Fruit fly (Drosophila melanogaster): ENCODE results near the gene CG44837.
A peak's percentile ranks its signal among the peaks of the same experiment; 100 is the strongest.

CG44837 gene

dm6 chr3L:11947357-11947756 is 8.7 kb upstream of the CG44837 start, which contains the start of gene CG7252:
TSS of gene CG7252 (plus strand) at chr3L:11947675.
- TF ChIP-seq Abd-B (GFP tag; optimal IDR thresholded peaks at IDR 0.05) (no peak), h (GFP tag; optimal IDR thresholded peaks at IDR 0.05) (peak; percentile 13)

dm6 chr3L:11944752-11945151 is 6.1 kb upstream of the CG44837 start, which contains the start of gene CG5883:
TSS of gene CG5883 (minus strand) at chr3L:11944852.
- TF ChIP-seq jim (GFP tag; optimal IDR thresholded peaks at IDR 0.05) (no peak), ey (GFP tag; optimal IDR thresholded peaks at IDR 0.05) (no peak), sv (GFP tag; optimal IDR thresholded peaks at IDR 0.05) (no peak), Hnf4 (GFP tag; optimal IDR thresholded peaks at IDR 0.05) (no peak), Dfd (GFP tag; optimal IDR thresholded peaks at IDR 0.05) (no peak), CG9705 (GFP tag; optimal IDR thresholded peaks at IDR 0.05) (no peak), dsf (GFP tag; optimal IDR thresholded peaks at IDR 0.05; ENCODE audit: borderline replicate concordance) (no peak), foxo (GFP tag; optimal IDR thresholded peaks at IDR 0.05) (no peak)

- no peak for TF ChIP-seq Abd-B (GFP tag; optimal IDR thresholded peaks at IDR 0.05)
- TF ChIP-seq dmrt93B (GFP tag; optimal IDR thresholded peaks at IDR 0.05): no peak
- TF ChIP-seq Hr83 (GFP tag; optimal IDR thresholded peaks at IDR 0.05; ENCODE audit: poor library complexity, severe bottlenecking): no peak
- TF ChIP-seq GATAd (GFP tag; optimal IDR thresholded peaks at IDR 0.05): no peak
- TF ChIP-seq dsf (GFP tag; optimal IDR thresholded peaks at IDR 0.05; ENCODE audit: borderline replicate concordance): no peak
- no peak for TF ChIP-seq CrebA (GFP tag; optimal IDR thresholded peaks at IDR 0.05; ENCODE audit: borderline replicate concordance)
- no peak for TF ChIP-seq brk (GFP tag; optimal IDR thresholded peaks at IDR 0.05)
- no peak for TF ChIP-seq Dif (GFP tag; optimal IDR thresholded peaks at IDR 0.05; ENCODE audit: partially characterized antibody)
- TF ChIP-seq CG32264 (GFP tag; optimal IDR thresholded peaks at IDR 0.05): no peak
- no peak for TF ChIP-seq Jra (GFP tag; optimal IDR thresholded peaks at IDR 0.05)
- no peak for TF ChIP-seq usp (GFP tag; optimal IDR thresholded peaks at IDR 0.05)
- TF ChIP-seq rgr (GFP tag; optimal IDR thresholded peaks at IDR 0.05): no peak
- TF ChIP-seq Rel (GFP tag; optimal IDR thresholded peaks at IDR 0.05): no peak
- TF ChIP-seq Rel (tag; optimal IDR thresholded peaks at IDR 0.05): no peak
Observed at dm6 chr3L:11941612-11942011, 2.9 kb upstream of the CG44837 start, which contains the start of gene Rpt4R. TSS of gene Rpt4R (plus strand) at chr3L:11941912.

- TF ChIP-seq tai (GFP tag; optimal IDR thresholded peaks at IDR 0.05) (no peak), Rel (GFP tag; optimal IDR thresholded peaks at IDR 0.05) (no peak), Rel (tag; optimal IDR thresholded peaks at IDR 0.05) (no peak), Myc (optimal IDR thresholded peaks at IDR 0.05) (no peak), Sp1 (GFP tag; optimal IDR thresholded peaks at IDR 0.05) (no peak), jim (GFP tag; optimal IDR thresholded peaks at IDR 0.05) (no peak), dl (GFP tag; optimal IDR thresholded peaks at IDR 0.05; ENCODE audit: insufficient read depth in 1 of 2, partially characterized antibody in 2 of 2) (no peak), CrebA (GFP tag; optimal IDR thresholded peaks at IDR 0.05; ENCODE audit: borderline replicate concordance) (no peak), Hr78 (GFP tag; optimal IDR thresholded peaks at IDR 0.05) (no peak), rgr (GFP tag; optimal IDR thresholded peaks at IDR 0.05) (no peak), br (GFP tag; optimal IDR thresholded peaks at IDR 0.05) (no peak), Dfd (GFP tag; optimal IDR thresholded peaks at IDR 0.05) (no peak), HLH106 (tag; optimal IDR thresholded peaks at IDR 0.05) (no peak), brk (GFP tag; optimal IDR thresholded peaks at IDR 0.05) (no peak)
Observed at dm6 chr3L:11937270-11937669, 1.4 kb downstream of the CG44837 start.

- TF ChIP-seq jim (GFP tag; optimal IDR thresholded peaks at IDR 0.05) (no peak), dl (GFP tag; optimal IDR thresholded peaks at IDR 0.05; ENCODE audit: insufficient read depth in 1 of 2, partially characterized antibody in 2 of 2) (no peak), CG32264 (GFP tag; optimal IDR thresholded peaks at IDR 0.05) (no peak), CG9705 (GFP tag; optimal IDR thresholded peaks at IDR 0.05) (no peak), lola (GFP tag; optimal IDR thresholded peaks at IDR 0.05) (no peak), Myc (optimal IDR thresholded peaks at IDR 0.05) (no peak), Jra (GFP tag; optimal IDR thresholded peaks at IDR 0.05) (no peak), N (GFP tag; optimal IDR thresholded peaks at IDR 0.05) (no peak), Hr78 (GFP tag; optimal IDR thresholded peaks at IDR 0.05) (no peak), GATAd (GFP tag; optimal IDR thresholded peaks at IDR 0.05) (no peak)
Observed at dm6 chr3L:11931619-11932018, 7.1 kb downstream of the CG44837 start.
